Fruit fly (Drosophila melanogaster): ENCODE results near the gene CG5281.

Gene CG5281

DNA sequence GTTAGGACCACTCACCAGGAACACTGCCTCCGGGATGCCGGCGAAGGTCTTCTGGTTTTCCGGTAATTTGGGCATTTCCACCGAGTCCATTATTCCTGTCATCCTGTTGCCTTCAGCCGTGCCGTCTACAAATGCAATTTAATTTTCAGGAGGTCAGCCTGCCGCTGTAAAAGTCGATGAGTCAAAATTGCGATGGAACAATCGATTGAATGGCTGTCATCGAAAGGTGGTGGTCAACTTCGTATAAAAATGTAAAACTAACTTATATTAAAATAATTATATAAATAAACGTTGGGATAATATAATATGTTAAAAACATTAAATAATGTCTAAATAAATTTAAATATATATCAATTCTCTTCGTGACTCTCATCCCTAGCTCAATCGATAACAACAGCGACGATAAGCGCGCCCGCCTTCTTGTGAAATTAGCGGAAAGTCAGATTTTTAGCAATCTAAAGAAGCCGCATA lies 25.9 kb upstream of the CG5281 start, which contains the start of the genes mgr and Irbp (continued):
- TF ChIP-seq org-1 (GFP tag; optimal IDR thresholded peaks at IDR 0.05) (peak; percentile 63), gt (GFP tag; IDR thresholded peaks at IDR 0.05) (peak; percentile 73), CkIIα-i1 (GFP tag; IDR thresholded peaks at IDR 0.05) (no peak), exex (tag; optimal IDR thresholded peaks at IDR 0.05) (peak; percentile 65), ftz-f1 (GFP tag; optimal IDR thresholded peaks at IDR 0.05) (peak; percentile 23), Hmx (GFP tag; optimal IDR thresholded peaks at IDR 0.05) (no peak), YL-1 (GFP tag; optimal IDR thresholded peaks at IDR 0.05) (peak; percentile 93), CG7839 (tag; optimal IDR thresholded peaks at IDR 0.05) (peak; percentile 92), Atf3 (GFP tag; optimal IDR thresholded peaks at IDR 0.05) (no peak), CG42726 (GFP tag; IDR thresholded peaks at IDR 0.05; ENCODE audit: partially characterized antibody) (no peak), Sry-β (GFP tag; optimal IDR thresholded peaks at IDR 0.05) (peak; percentile 68), HLHmδ (GFP tag; optimal IDR thresholded peaks at IDR 0.05) (no peak), Bteb2 (GFP tag; optimal IDR thresholded peaks at IDR 0.05) (peak; percentile 49), ssp (GFP tag; IDR thresholded peaks at IDR 0.05) (peak; percentile 89), hb (GFP tag; IDR thresholded peaks at IDR 0.05; ENCODE audit: partially characterized antibody) (peak; percentile 73; the same call in 2 of the 3 replicates), sob (GFP tag; IDR thresholded peaks at IDR 0.05) (peak; percentile 98), nom (GFP tag; optimal IDR thresholded peaks at IDR 0.05) (peak; percentile 72), CG7745 (tag; optimal IDR thresholded peaks at IDR 0.05) (peak; percentile 53), CG3065 (GFP tag; optimal IDR thresholded peaks at IDR 0.05) (peak; percentile 83), CG17612 (GFP tag; IDR thresholded peaks at IDR 0.05) (peak; percentile 78; the same call in 1 of the 2 replicates), CoRest (tag; optimal IDR thresholded peaks at IDR 0.05) (peak; percentile 93), Dad (GFP tag; optimal IDR thresholded peaks at IDR 0.05) (peak; percentile 59), Ssrp (tag; optimal IDR thresholded peaks at IDR 0.05) (peak; percentile 93), CG7556 (GFP tag; optimal IDR thresholded peaks at IDR 0.05) (peak; percentile 92), twi (tag; optimal IDR thresholded peaks at IDR 0.05) (peak; percentile 87), CG17186 (GFP tag; optimal IDR thresholded peaks at IDR 0.05) (peak; percentile 40), eyg (GFP tag; optimal IDR thresholded peaks at IDR 0.05) (no peak), lbe (GFP tag; optimal IDR thresholded peaks at IDR 0.05) (no peak), Oli (tag; optimal IDR thresholded peaks at IDR 0.05) (peak; percentile 89), CG12659 (GFP tag; optimal IDR thresholded peaks at IDR 0.05) (peak; percentile 96), tup (GFP tag; optimal IDR thresholded peaks at IDR 0.05) (peak; percentile 70), CG11247 (GFP tag; IDR thresholded peaks at IDR 0.05) (peak; percentile 94), CG10565 (GFP tag; optimal IDR thresholded peaks at IDR 0.05) (peak; percentile 31), CG5953 (GFP tag; IDR thresholded peaks at IDR 0.05) (peak; percentile 73), inv (GFP tag; IDR thresholded peaks at IDR 0.05; ENCODE audit: partially characterized antibody) (peak; percentile 75), gfzf (GFP tag; optimal IDR thresholded peaks at IDR 0.05) (no peak), CG12155 (GFP tag; optimal IDR thresholded peaks at IDR 0.05) (peak; percentile 87), Atf6 (GFP tag; IDR thresholded peaks at IDR 0.05) (peak; percentile 91), Nf-YA (GFP tag; IDR thresholded peaks at IDR 0.05) (peak; percentile 85; the same call in 1 of the 2 replicates), CG8924 (tag; optimal IDR thresholded peaks at IDR 0.05) (peak; percentile 94), CG1792 (GFP tag; optimal IDR thresholded peaks at IDR 0.05) (no peak), crc (GFP tag; optimal IDR thresholded peaks at IDR 0.05) (no peak), scrt (GFP tag; optimal IDR thresholded peaks at IDR 0.05) (peak; percentile 73), shn (GFP tag; optimal IDR thresholded peaks at IDR 0.05) (no peak), CG9932 (GFP tag; IDR thresholded peaks at IDR 0.05) (peak; percentile 98), dysf (GFP tag; IDR thresholded peaks at IDR 0.05) (peak; percentile 93), Myb (GFP tag; optimal IDR thresholded peaks at IDR 0.05) (no peak), CG1647 (GFP tag; optimal IDR thresholded peaks at IDR 0.05) (peak; percentile 42), insv (GFP tag; optimal IDR thresholded peaks at IDR 0.05) (peak in 1 of 2 experiments; percentile 48), Lim3 (GFP tag; IDR thresholded peaks at IDR 0.05) (peak; percentile 71)

Measured in whole organism, embryonic.